Fruit fly (Drosophila melanogaster): ENCODE results near the gene CG34280.

DNA sequence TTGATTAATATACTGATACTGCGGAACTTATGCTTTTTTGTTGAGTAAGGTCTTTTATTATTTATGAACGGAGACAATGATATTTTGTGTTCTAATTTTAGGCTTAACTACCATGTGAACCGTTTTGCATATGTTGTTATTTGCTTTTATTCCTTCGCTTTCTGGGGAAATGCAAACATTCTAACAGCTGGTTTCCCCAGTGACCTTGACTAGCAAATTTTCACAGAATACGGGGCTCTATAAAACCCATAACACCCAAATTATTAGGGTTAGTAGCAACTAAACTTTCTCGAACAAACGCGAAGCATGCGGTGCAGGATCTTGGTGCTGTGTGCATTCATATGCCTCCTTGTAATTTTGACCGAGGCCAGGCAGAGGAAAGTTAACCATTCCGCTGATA is 4.1 kb upstream of the CG34280 start, which contains the start of gene CG17283:
- TF ChIP-seq Eip78C (GFP tag) (no peak), topi (GFP tag; optimal IDR thresholded peaks at IDR 0.05) (no peak), Sox15 (GFP tag; optimal IDR thresholded peaks at IDR 0.05) (no peak), Sox102F (GFP tag; optimal IDR thresholded peaks at IDR 0.05) (no peak), dac (GFP tag; optimal IDR thresholded peaks at IDR 0.05) (no peak), eg (GFP tag; IDR thresholded peaks at IDR 0.05) (no peak), CG4318 (GFP tag; optimal IDR thresholded peaks at IDR 0.05) (no peak), Gug (GFP tag; IDR thresholded peaks at IDR 0.05) (no peak)

Data from whole organism, prepupa.